Fruit fly (Drosophila melanogaster): ENCODE results near the gene CG34269.

The CG34269 gene

dm6 chr3L:545512-546161 lies 17.5 kb downstream of the CG34269 start:
- TF ChIP-seq CG14711 (tag; optimal IDR thresholded peaks at IDR 0.05) (peak; percentile 51), ovo (GFP tag; optimal IDR thresholded peaks at IDR 0.05) (no peak), bab1 (GFP tag; optimal IDR thresholded peaks at IDR 0.05) (no peak), CG11617 (GFP tag; optimal IDR thresholded peaks at IDR 0.05) (no peak), Clk (GFP tag; optimal IDR thresholded peaks at IDR 0.05) (no peak), Crg-1 (GFP tag; optimal IDR thresholded peaks at IDR 0.05) (no peak), cic (GFP tag; optimal IDR thresholded peaks at IDR 0.05) (peak; percentile 2), cnc (optimal IDR thresholded peaks at IDR 0.05) (no peak), toe (GFP tag; optimal IDR thresholded peaks at IDR 0.05) (no peak), CG33017 (tag; optimal IDR thresholded peaks at IDR 0.05) (peak; percentile 77), Mnt (GFP tag; optimal IDR thresholded peaks at IDR 0.05) (no peak), CG5204 (GFP tag; optimal IDR thresholded peaks at IDR 0.05) (no peak), tj (GFP tag; optimal IDR thresholded peaks at IDR 0.05) (peak; percentile 7), CG7045 (GFP tag; optimal IDR thresholded peaks at IDR 0.05) (peak; percentile 50), CG12768 (GFP tag; optimal IDR thresholded peaks at IDR 0.05) (peak; percentile 39), pad (GFP tag; optimal IDR thresholded peaks at IDR 0.05) (no peak), kay (GFP tag; ENCODE audit: borderline replicate concordance) (no peak), CG1620 (GFP tag; optimal IDR thresholded peaks at IDR 0.05) (no peak), Hr96 (GFP tag; optimal IDR thresholded peaks at IDR 0.05) (no peak), CG7101 (tag; optimal IDR thresholded peaks at IDR 0.05) (peak; percentile 46)

dm6 chr3L:546819-547441 lies 18.8 kb downstream of the CG34269 start:
- no peak for TF ChIP-seq cnc (optimal IDR thresholded peaks at IDR 0.05)
- peak; percentile 23 for TF ChIP-seq CG11617 (GFP tag; optimal IDR thresholded peaks at IDR 0.05)
- peak; percentile 5 for TF ChIP-seq CG1620 (GFP tag; optimal IDR thresholded peaks at IDR 0.05)
- peak; percentile 74 for TF ChIP-seq CG7101 (tag; optimal IDR thresholded peaks at IDR 0.05)
- peak; percentile 27 for TF ChIP-seq CG14711 (tag; optimal IDR thresholded peaks at IDR 0.05)
- TF ChIP-seq bab1 (GFP tag; optimal IDR thresholded peaks at IDR 0.05), result peak; percentile 77

- TF ChIP-seq CG1620 (GFP tag; optimal IDR thresholded peaks at IDR 0.05) (no peak), kay (GFP tag; ENCODE audit: borderline replicate concordance) (peak; percentile 98), CG7101 (tag; optimal IDR thresholded peaks at IDR 0.05) (no peak), CG11617 (GFP tag; optimal IDR thresholded peaks at IDR 0.05) (peak; percentile 33), Crg-1 (GFP tag; optimal IDR thresholded peaks at IDR 0.05) (peak; percentile 55), bab1 (GFP tag; optimal IDR thresholded peaks at IDR 0.05) (no peak), cic (GFP tag; optimal IDR thresholded peaks at IDR 0.05) (peak; percentile 71), tj (GFP tag; optimal IDR thresholded peaks at IDR 0.05) (peak; percentile 64), Mnt (GFP tag; optimal IDR thresholded peaks at IDR 0.05) (peak; percentile 43), CG12768 (GFP tag; optimal IDR thresholded peaks at IDR 0.05) (peak; percentile 62), Clk (GFP tag; optimal IDR thresholded peaks at IDR 0.05) (peak; percentile 24), CG5204 (GFP tag; optimal IDR thresholded peaks at IDR 0.05) (no peak), pad (GFP tag; optimal IDR thresholded peaks at IDR 0.05) (peak; percentile 20), CG14711 (tag; optimal IDR thresholded peaks at IDR 0.05) (peak; percentile 38), CG33017 (tag; optimal IDR thresholded peaks at IDR 0.05) (peak; percentile 22), Hr96 (GFP tag; optimal IDR thresholded peaks at IDR 0.05) (no peak), CG7045 (GFP tag; optimal IDR thresholded peaks at IDR 0.05) (no peak), cnc (optimal IDR thresholded peaks at IDR 0.05) (no peak)
Observed at dm6 chr3L:548304-549198, 20.4 kb downstream of the CG34269 start.

- TF ChIP-seq CG33017 (tag; optimal IDR thresholded peaks at IDR 0.05) (no peak), tj (GFP tag; optimal IDR thresholded peaks at IDR 0.05) (no peak), cic (GFP tag; optimal IDR thresholded peaks at IDR 0.05) (no peak), bab1 (GFP tag; optimal IDR thresholded peaks at IDR 0.05) (no peak), pad (GFP tag; optimal IDR thresholded peaks at IDR 0.05) (no peak)
Observed at dm6 chr3L:550082-550827, 22.1 kb downstream of the CG34269 start.

- peak; percentile 78 for TF ChIP-seq tj (GFP tag; optimal IDR thresholded peaks at IDR 0.05)
- no peak for TF ChIP-seq Crg-1 (GFP tag; optimal IDR thresholded peaks at IDR 0.05)
- TF ChIP-seq Hr96 (GFP tag; optimal IDR thresholded peaks at IDR 0.05), result no peak
Observed at dm6 chr3L:550828-551094, 22.6 kb downstream of the CG34269 start.

dm6 chr3L:551844-552243 lies 23.7 kb downstream of the CG34269 start:
- TF ChIP-seq CG14711 (tag; optimal IDR thresholded peaks at IDR 0.05) (no peak), Crg-1 (GFP tag; optimal IDR thresholded peaks at IDR 0.05) (no peak), cic (GFP tag; optimal IDR thresholded peaks at IDR 0.05) (no peak), tj (GFP tag; optimal IDR thresholded peaks at IDR 0.05) (no peak), CG33017 (tag; optimal IDR thresholded peaks at IDR 0.05) (no peak), cnc (optimal IDR thresholded peaks at IDR 0.05) (no peak), kay (GFP tag; ENCODE audit: borderline replicate concordance) (no peak)

Data from whole organism, adult.